Fruit fly (Drosophila melanogaster): Measurements from ENCODE around the gene CG14153.

DNA sequence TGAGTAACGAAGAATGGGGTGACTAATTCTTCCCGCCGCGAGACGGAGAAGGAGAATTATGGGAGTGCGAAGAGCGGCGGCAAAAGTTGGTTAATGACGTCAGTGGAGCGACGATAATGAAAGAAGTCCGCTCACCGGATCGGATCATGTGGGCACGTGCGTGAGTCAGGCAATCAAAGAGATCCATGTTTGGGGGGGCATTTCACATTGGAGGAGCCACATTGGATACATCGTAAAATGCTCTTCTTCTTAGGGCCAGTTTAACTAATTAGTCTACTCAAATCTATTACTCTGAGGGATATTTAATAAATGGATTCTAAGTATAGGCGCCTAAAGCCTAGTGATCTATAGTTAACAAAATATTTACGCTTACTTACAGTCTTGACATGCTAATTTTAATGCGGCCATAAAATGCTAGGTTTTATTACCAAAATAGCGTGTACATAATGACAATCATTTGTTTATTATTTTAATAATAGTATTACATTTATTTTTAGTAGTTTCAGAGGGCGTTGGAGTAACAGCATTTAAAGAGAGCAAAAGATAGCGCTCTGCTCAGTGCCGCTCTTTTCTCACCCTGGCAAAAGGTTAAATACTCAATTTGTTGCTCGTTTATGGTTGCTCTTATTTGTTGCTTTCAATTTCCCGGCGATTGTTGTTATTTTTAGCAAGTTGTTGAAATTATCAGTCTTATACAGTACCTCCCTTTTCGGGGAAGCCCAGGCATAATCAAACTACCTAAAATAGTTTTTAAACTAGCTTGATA lies 15.2 kb downstream of the CG14153 start:
- TF ChIP-seq psq (optimal IDR thresholded peaks at IDR 0.05) = no peak
- no peak for TF ChIP-seq Sin3A (optimal IDR thresholded peaks at IDR 0.05)
- TF ChIP-seq insv (optimal IDR thresholded peaks at IDR 0.05) = no peak
- TF ChIP-seq Myc (optimal IDR thresholded peaks at IDR 0.05) = no peak
- no peak for TF ChIP-seq ttk (optimal IDR thresholded peaks at IDR 0.05)
- TF ChIP-seq h (optimal IDR thresholded peaks at IDR 0.05) = no peak
